Worm (Caenorhabditis elegans) whole organism, L3 larva: ENCODE measurements around the gene daf-36.

ENCODE experiments used
- ZK546.5 ChIP-seq: sonication (generic microtip); optimal IDR thresholded peaks from 2 replicates; lab custom pipeline; 2017; ENCODE audit warnings: missing biosample characterization, missing genetic modification characterization
- aly-2 ChIP-seq: fragments of 150-350 bp; optimal IDR thresholded peaks from 2 replicates; lab custom pipeline; 2014; ENCODE audit warnings: missing biosample characterization, missing genetic modification characterization
- ama-1 ChIP-seq: fragments of 150-350 bp; optimal IDR thresholded peaks from 2 replicates; lab custom pipeline; 2018
- ceh-16 ChIP-seq: sonication (generic microtip); optimal IDR thresholded peaks from 2 replicates; lab custom pipeline; 2017; ENCODE audit warnings: missing biosample characterization, missing genetic modification characterization
- ceh-28 ChIP-seq: fragments of 150-350 bp; optimal IDR thresholded peaks from 2 replicates; lab custom pipeline; 2014; ENCODE audit warnings: missing biosample characterization, missing genetic modification reagents, missing genetic modification characterization
- ceh-82 ChIP-seq: fragments of 150-350 bp; optimal IDR thresholded peaks from 2 replicates; lab custom pipeline; 2014; ENCODE audit warnings: missing biosample characterization, missing genetic modification characterization
- daf-12 ChIP-seq: fragments of 150-350 bp; optimal IDR thresholded peaks from 2 replicates; lab custom pipeline; 2014; ENCODE audit warnings: missing biosample characterization, missing genetic modification reagents, missing genetic modification characterization
- elt-1 ChIP-seq: fragments of 150-350 bp; optimal IDR thresholded peaks from 2 replicates; lab custom pipeline; 2014; ENCODE audit warnings: missing biosample characterization, missing genetic modification characterization
- elt-2 ChIP-seq: sonication (generic microtip); optimal IDR thresholded peaks from 2 replicates; lab custom pipeline; 2016; ENCODE audit warnings: missing genetic modification reagents, mild to moderate bottlenecking, missing genetic modification characterization, missing compliant biosample characterization
- elt-3 ChIP-seq, 3 experiments: fragments of 150-350 bp in 1 of 3; sonication (generic microtip) in 2 of 3; optimal IDR thresholded peaks; 2 replicates in 2 of 3; 4 replicates in 1 of 3; lab custom pipeline; 2014 to 2017; ENCODE audit warnings: missing biosample characterization in 3 of 3, missing genetic modification characterization in 3 of 3
- eor-1 ChIP-seq, 2 experiments: fragments of 150-350 bp; optimal IDR thresholded peaks; 2 replicates each; lab custom pipeline; 2014 to 2018; ENCODE audit warnings: missing biosample characterization in 2 of 2, missing genetic modification characterization in 2 of 2
- fos-1 ChIP-seq: fragments of 150-350 bp; optimal IDR thresholded peaks from 2 replicates; lab custom pipeline; 2014; ENCODE audit warnings: missing biosample characterization, missing genetic modification characterization
- hmg-11 ChIP-seq: sonication (generic microtip); optimal IDR thresholded peaks from 2 replicates; lab custom pipeline; 2016; ENCODE audit warnings: missing genetic modification characterization, missing compliant biosample characterization
- jun-1 ChIP-seq: fragments of 150-350 bp; optimal IDR thresholded peaks from 2 replicates; lab custom pipeline; 2014; ENCODE audit warnings: missing biosample characterization, missing genetic modification reagents, missing genetic modification characterization
- lin-15B ChIP-seq: fragments of 150-350 bp; optimal IDR thresholded peaks from 2 replicates; lab custom pipeline; 2014; ENCODE audit warnings: missing biosample characterization, missing genetic modification characterization
- lin-39 ChIP-seq: fragments of 150-350 bp; optimal IDR thresholded peaks from 2 replicates; lab custom pipeline; 2018; ENCODE audit warnings: missing biosample characterization, missing genetic modification reagents, missing genetic modification characterization
- lsy-12 ChIP-seq: sonication (generic microtip); optimal IDR thresholded peaks from 2 replicates; lab custom pipeline; 2016; ENCODE audit warnings: mild to moderate bottlenecking, missing genetic modification characterization, missing compliant biosample characterization
- mdl-1 ChIP-seq: fragments of 150-350 bp; optimal IDR thresholded peaks from 2 replicates; lab custom pipeline; 2014; ENCODE audit warnings: missing biosample characterization, missing genetic modification characterization
- mml-1 ChIP-seq: fragments of 150-350 bp; sonication (generic microtip); optimal IDR thresholded peaks from 3 replicates; lab custom pipeline; 2014; ENCODE audit warnings: missing biosample characterization, missing genetic modification characterization
- nfya-1 ChIP-seq: sonication (generic microtip); optimal IDR thresholded peaks from 2 replicates; lab custom pipeline; 2017; ENCODE audit warnings: missing genetic modification characterization, mild to moderate bottlenecking, missing compliant biosample characterization, antibody characterized with exemption, moderate library complexity; ENCODE audit not compliant: insufficient read depth
- nhr-11 ChIP-seq: fragments of 150-350 bp; optimal IDR thresholded peaks from 2 replicates; lab custom pipeline; 2014; ENCODE audit warnings: missing biosample characterization, missing genetic modification characterization
- nhr-12 ChIP-seq: fragments of 150-350 bp; optimal IDR thresholded peaks from 2 replicates; lab custom pipeline; 2014; ENCODE audit warnings: missing biosample characterization, missing genetic modification characterization
- nhr-23 ChIP-seq: fragments of 150-350 bp; optimal IDR thresholded peaks from 2 replicates; lab custom pipeline; 2014; ENCODE audit warnings: missing biosample characterization, missing genetic modification reagents, missing genetic modification characterization
- nhr-237 ChIP-seq: fragments of 150-350 bp; optimal IDR thresholded peaks from 2 replicates; lab custom pipeline; 2014; ENCODE audit warnings: missing biosample characterization, missing genetic modification characterization
- nhr-76 ChIP-seq: fragments of 150-350 bp; sonication (generic microtip); optimal IDR thresholded peaks from 5 replicates; lab custom pipeline; 2014; ENCODE audit warnings: missing biosample characterization, missing genetic modification characterization
- nhr-77 ChIP-seq: fragments of 150-350 bp; optimal IDR thresholded peaks from 2 replicates; lab custom pipeline; 2014; ENCODE audit warnings: missing biosample characterization, missing genetic modification characterization
- pha-4 ChIP-seq: fragments of 150-350 bp; optimal IDR thresholded peaks from 2 replicates; lab custom pipeline; 2014; ENCODE audit warnings: missing biosample characterization, missing genetic modification reagents, missing genetic modification characterization
- pqm-1 ChIP-seq: fragments of 150-350 bp; optimal IDR thresholded peaks from 2 replicates; lab custom pipeline; 2017; ENCODE audit warnings: missing biosample characterization, missing genetic modification characterization, inconsistent platforms
- sea-2 ChIP-seq: fragments of 150-350 bp; sonication (generic microtip); optimal IDR thresholded peaks from 4 replicates; lab custom pipeline; 2014; ENCODE audit warnings: missing biosample characterization, missing genetic modification reagents, missing genetic modification characterization
- skn-1 ChIP-seq: fragments of 150-350 bp; optimal IDR thresholded peaks from 2 replicates; lab custom pipeline; 2014; ENCODE audit warnings: missing biosample characterization, missing genetic modification characterization
- snpc-4 ChIP-seq: fragments of 150-350 bp; optimal IDR thresholded peaks from 2 replicates; lab custom pipeline; 2014; ENCODE audit warnings: missing biosample characterization, missing genetic modification characterization
- tbx-2 ChIP-seq: sonication (generic microtip); optimal IDR thresholded peaks from 2 replicates; lab custom pipeline; 2016; ENCODE audit warnings: mild to moderate bottlenecking, missing genetic modification characterization, missing compliant biosample characterization
- unc-39 ChIP-seq: sonication (generic microtip); optimal IDR thresholded peaks from 4 replicates; lab custom pipeline; 2017; ENCODE audit warnings: missing biosample characterization, missing genetic modification characterization
- unc-62 ChIP-seq: fragments of 150-350 bp; sonication (generic microtip); optimal IDR thresholded peaks from 4 replicates; lab custom pipeline; 2014; ENCODE audit warnings: missing biosample characterization, missing genetic modification reagents, missing genetic modification characterization
- zag-1 ChIP-seq: fragments of 150-350 bp; optimal IDR thresholded peaks from 2 replicates; lab custom pipeline; 2014; ENCODE audit warnings: missing biosample characterization, missing genetic modification characterization
- ztf-11 ChIP-seq: fragments of 150-350 bp; optimal IDR thresholded peaks from 2 replicates; lab custom pipeline; 2014; ENCODE audit warnings: missing biosample characterization, missing genetic modification characterization
- ztf-4 ChIP-seq: fragments of 150-350 bp; optimal IDR thresholded peaks from 2 replicates; lab custom pipeline; 2014; ENCODE audit warnings: missing biosample characterization, missing genetic modification characterization

daf-36 gene

ce11 chrV:10245615-10246014, 20.1 kb upstream of the daf-36 start:
- no peak for TF ChIP-seq unc-39 (tag; lab: Kevin White, UChicago)
- peak; percentile 90 for TF ChIP-seq pha-4 (tag; lab: Kevin White, UChicago)
- TF ChIP-seq pqm-1 (tag; lab: Kevin White, UChicago) = peak; percentile 30
- peak; percentile 38 for TF ChIP-seq elt-2 (tag; lab: Kevin White, UChicago)

DNA sequence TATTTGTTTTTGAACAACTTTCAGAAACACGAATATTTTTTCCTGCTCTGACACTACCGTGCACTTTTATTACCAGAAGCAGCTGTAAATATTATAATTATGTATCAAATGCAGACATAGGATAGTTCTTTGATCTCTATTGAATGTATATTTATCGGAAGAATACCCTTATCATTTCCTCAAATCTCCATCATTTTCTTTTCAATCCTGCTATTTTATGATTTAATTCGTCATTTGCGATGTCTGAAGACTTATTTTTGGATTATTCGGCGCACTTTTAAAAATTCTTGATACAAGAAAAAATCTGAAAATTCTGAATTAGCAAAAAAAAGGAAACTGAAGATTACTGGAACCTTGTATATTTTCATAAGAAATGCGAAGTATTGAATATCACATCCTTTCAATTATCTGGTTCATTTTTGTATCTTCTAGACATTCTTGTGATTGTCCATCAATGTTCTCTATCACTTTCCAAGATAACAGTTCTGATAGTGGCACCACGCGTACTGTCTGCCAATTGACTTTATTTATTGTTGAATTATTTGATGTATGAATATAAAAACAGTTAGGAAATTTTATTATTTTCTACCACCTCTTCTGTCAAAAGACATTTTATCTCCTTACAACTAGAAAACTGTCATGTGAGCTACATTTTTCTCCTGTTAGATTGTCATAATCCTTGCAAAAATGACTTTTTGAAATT, 18.7 kb upstream of the daf-36 start:
- peak; percentile 2 for TF ChIP-seq pqm-1 (tag; lab: Kevin White, UChicago)
- TF ChIP-seq nhr-12 (tag; lab: Kevin White, UChicago) = no peak
- no peak for TF ChIP-seq eor-1 (tag; optimal IDR thresholded peaks at IDR 0.05; lab: Kevin White, UChicago)
- no peak for TF ChIP-seq mdl-1 (tag; lab: Kevin White, UChicago)
- TF ChIP-seq elt-2 (tag; lab: Kevin White, UChicago) = peak; percentile 68

- TF ChIP-seq tbx-2 (tag; lab: Kevin White, UChicago) (no peak), ceh-28 (tag; lab: Kevin White, UChicago) (no peak), lsy-12 (no peak), nhr-11 (no peak), elt-3 (tag; optimal IDR thresholded peaks at IDR 0.05; lab: Kevin White, UChicago) (no peak), daf-12 (tag; lab: Kevin White, UChicago) (no peak), hmg-11 (no peak), snpc-4 (tag; lab: Kevin White, UChicago) (no peak), nfya-1 (tag; lab: Kevin White, UChicago) (no peak), lin-15B (tag; lab: Kevin White, UChicago) (no peak), elt-2 (tag; lab: Kevin White, UChicago) (no peak), mdl-1 (tag; lab: Kevin White, UChicago) (no peak), jun-1 (tag; lab: Kevin White, UChicago) (no peak), aly-2 (tag; lab: Kevin White, UChicago) (no peak), elt-1 (tag; lab: Kevin White, UChicago) (no peak), ztf-4 (tag; lab: Kevin White, UChicago) (no peak), sea-2 (GFP tag; lab: Kevin White, UChicago) (no peak), nhr-12 (tag; lab: Kevin White, UChicago) (no peak), ceh-16 (tag; lab: Kevin White, UChicago) (no peak)
These were observed 17.6 kb upstream of the daf-36 start, which contains the start of gene C12D8.9 for ce11 chrV:10243105-10243504. Gene C12D8.9 (minus strand): TSS chrV:10243205.

DNA sequence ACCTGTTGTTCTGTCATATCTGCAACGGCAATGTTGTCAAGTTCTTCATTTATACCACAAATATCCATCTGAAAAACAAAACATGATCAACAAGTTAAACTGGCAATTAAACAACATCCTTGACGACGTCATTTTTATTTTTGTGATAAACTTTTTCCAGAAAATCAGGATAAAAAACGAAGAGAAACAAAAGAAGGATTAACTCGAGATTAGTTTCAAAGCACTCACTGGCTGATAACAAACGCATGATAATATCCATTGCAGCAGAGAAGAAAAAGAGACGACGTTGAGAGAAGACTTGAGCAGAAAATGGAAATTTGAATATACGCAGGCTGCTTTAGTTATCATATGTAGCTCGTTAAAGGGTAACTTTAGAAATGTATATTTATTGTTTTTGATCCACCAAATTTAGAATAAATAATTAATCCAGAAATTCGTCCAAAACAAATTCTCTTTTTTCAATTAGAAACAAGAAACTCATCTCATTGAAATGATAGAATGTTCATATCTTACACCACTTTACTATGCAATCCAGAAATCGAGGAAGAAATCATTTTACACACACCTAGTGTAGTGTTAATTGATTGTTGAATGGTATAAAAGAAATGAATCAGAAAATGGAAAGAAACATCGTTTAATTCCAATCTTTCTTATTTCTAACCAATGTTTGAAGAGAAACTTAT, 15.8 kb upstream of the daf-36 start, which contains the start of the genes C12D8.21 and col-148:
C12D8.21 (minus strand) TSS at position 68 of the 683 bp plus-strand sequence.
col-148 (plus strand) TSS at position 633 of the 683 bp plus-strand sequence.
- no peak for TF ChIP-seq nhr-77 (tag; lab: Kevin White, UChicago)
- TF ChIP-seq hmg-11 = no peak
- no peak for TF ChIP-seq ceh-82 (tag; lab: Kevin White, UChicago)
- no peak for TF ChIP-seq fos-1 (tag; lab: Kevin White, UChicago)
- TF ChIP-seq nhr-11 = no peak
- no peak for TF ChIP-seq mdl-1 (tag; lab: Kevin White, UChicago)
- TF ChIP-seq nhr-76 (tag; lab: Kevin White, UChicago) = no peak

- TF ChIP-seq snpc-4 (tag; lab: Kevin White, UChicago) = no peak
- TF ChIP-seq ceh-82 (tag; lab: Kevin White, UChicago) = no peak
- no peak for TF ChIP-seq ceh-16 (tag; lab: Kevin White, UChicago)
- no peak for TF ChIP-seq nhr-12 (tag; lab: Kevin White, UChicago)
These were observed 14.4 kb upstream of the daf-36 start, which contains the start of gene fipr-8 for ce11 chrV:10239861-10240260. Gene fipr-8 (minus strand): TSS chrV:10239961.

- TF ChIP-seq elt-2 (tag; lab: Kevin White, UChicago) (peak; percentile 2), ztf-11 (no peak), unc-62 (GFP tag; lab: Kevin White, UChicago) (no peak), zag-1 (no peak), aly-2 (tag; lab: Kevin White, UChicago) (no peak), skn-1 (tag; lab: Kevin White, UChicago) (no peak), nhr-77 (tag; lab: Kevin White, UChicago) (no peak), elt-1 (tag; lab: Kevin White, UChicago) (no peak), lin-39 (tag; lab: Kevin White, UChicago) (peak; percentile 61), ceh-28 (tag; lab: Kevin White, UChicago) (no peak), hmg-11 (peak; percentile 9), elt-3 (tag; optimal IDR thresholded peaks at IDR 0.05; lab: Kevin White, UChicago) (no peak), ama-1 (lab: Kevin White, UChicago) (peak; percentile 39), lin-15B (tag; lab: Kevin White, UChicago) (peak; percentile 73), pqm-1 (tag; lab: Kevin White, UChicago) (no peak), nhr-237 (tag; lab: Kevin White, UChicago) (no peak), mdl-1 (tag; lab: Kevin White, UChicago) (no peak), lsy-12 (no peak), sea-2 (GFP tag; lab: Kevin White, UChicago) (no peak), ZK546.5 (tag; lab: Kevin White, UChicago) (no peak), ztf-4 (tag; lab: Kevin White, UChicago) (no peak), nhr-23 (tag; lab: Kevin White, UChicago) (no peak), mml-1 (tag; lab: Kevin White, UChicago) (no peak), pha-4 (tag; lab: Kevin White, UChicago) (peak; percentile 6), nhr-11 (no peak)
These were observed 13.2 kb upstream of the daf-36 start, which contains the start of gene fubl-1 for ce11 chrV:10238665-10239064. Gene fubl-1 (minus strand): TSS chrV:10238866.
